Worm (Caenorhabditis elegans) whole organism, L1 larva: ENCODE measurements around the gene fzy-1.

ENCODE experiments used
- C16A3.4 ChIP-seq: fragments of 150-350 bp; optimal IDR thresholded peaks from 2 replicates; lab custom pipeline; 2014; ENCODE audit warnings: missing biosample characterization, missing genetic modification characterization
- elt-3 ChIP-seq, 6 experiments: fragments of 150-350 bp in 1 of 6; sonication (generic microtip); optimal IDR thresholded peaks; 2 replicates each; lab custom pipeline; 2017 to 2018; ENCODE audit warnings: missing biosample characterization in 6 of 6, missing genetic modification characterization in 6 of 6, inconsistent platforms in 1 of 6
- grh-1 ChIP-seq: fragments of 200-800 bp; sonication (Bioruptor generic); IDR thresholded peaks from 2 replicates; pipeline ENCODE4 v1.3.6; 2022; ENCODE audit warnings: missing genetic modification reagents, missing genetic modification characterization, missing compliant biosample characterization
- lin-35 ChIP-seq, 2 experiments: fragments of 150-350 bp; optimal IDR thresholded peaks; 2 replicates each; lab custom pipeline; 2014; ENCODE audit warnings: missing biosample characterization in 2 of 2, missing genetic modification characterization in 2 of 2, missing genetic modification reagents in 2 of 2
- mef-2 ChIP-seq: fragments of 150-350 bp; optimal IDR thresholded peaks from 2 replicates; lab custom pipeline; 2014; ENCODE audit warnings: missing biosample characterization, missing genetic modification characterization
- mep-1 ChIP-seq: fragments of 150-350 bp; optimal IDR thresholded peaks from 2 replicates; lab custom pipeline; 2014; ENCODE audit warnings: missing biosample characterization, missing genetic modification characterization
- nhr-76 ChIP-seq: sonication (generic microtip); optimal IDR thresholded peaks from 2 replicates; lab custom pipeline; 2017; ENCODE audit warnings: missing biosample characterization, missing genetic modification characterization

ce11 chrII:5494405-5494804, 6.2 kb upstream of the fzy-1 start, which contains the start of gene F12A10.6:
- TF ChIP-seq nhr-76 (tag; lab: Kevin White, UChicago) (no peak), elt-3 (tag; optimal IDR thresholded peaks at IDR 0.05; lab: Kevin White, UChicago) (no peak), lin-35 (GFP tag; optimal IDR thresholded peaks at IDR 0.05; lab: Kevin White, UChicago) (no peak), mep-1 (no peak), grh-1 (GFP tag; lab: Robert Waterston, UW) (no peak), C16A3.4 (tag; lab: Kevin White, UChicago) (no peak), mef-2 (no peak)
